Worm (Caenorhabditis elegans): ENCODE measurements around the gene chil-25.

chil-25 gene

ce11 chrII:9518781-9519180 is 44.5 kb upstream of the chil-25 start, which contains the start of the genes sfxn-1.1 and AH6.3:
Gene sfxn-1.1, minus strand, starts transcription at chrII:9518881.
Gene AH6.3, plus strand, starts transcription at chrII:9519055.
- no peak for TF ChIP-seq snpc-4 (tag; optimal IDR thresholded peaks at IDR 0.05)
- no peak for TF ChIP-seq ceh-16 (tag; optimal IDR thresholded peaks at IDR 0.05)
- no peak for TF ChIP-seq unc-62 (GFP tag; optimal IDR thresholded peaks at IDR 0.05)
- TF ChIP-seq nhr-11 (tag; optimal IDR thresholded peaks at IDR 0.05), result no peak
- no peak for TF ChIP-seq ztf-4 (tag; optimal IDR thresholded peaks at IDR 0.05)
- no peak for TF ChIP-seq nhr-28 (tag; optimal IDR thresholded peaks at IDR 0.05)
- TF ChIP-seq lin-15B (tag; optimal IDR thresholded peaks at IDR 0.05), result no peak
- TF ChIP-seq lin-39 (tag; optimal IDR thresholded peaks at IDR 0.05), result no peak
- TF ChIP-seq elt-1 (tag; optimal IDR thresholded peaks at IDR 0.05), result no peak
- TF ChIP-seq hmg-11 (tag; optimal IDR thresholded peaks at IDR 0.05), result no peak
- TF ChIP-seq nhr-77 (tag; optimal IDR thresholded peaks at IDR 0.05), result no peak
- no peak for TF ChIP-seq tbx-2 (tag; optimal IDR thresholded peaks at IDR 0.05)
- no peak for TF ChIP-seq nhr-67 (tag; optimal IDR thresholded peaks at IDR 0.05)

ce11 chrII:9516836-9517235 is 42.6 kb upstream of the chil-25 start, which contains the start of gene gcy-1:
Gene gcy-1, minus strand, starts transcription at chrII:9516936.
- TF ChIP-seq eor-1 (tag; optimal IDR thresholded peaks at IDR 0.05) (no peak), nhr-12 (tag; optimal IDR thresholded peaks at IDR 0.05) (no peak), ceh-16 (tag; optimal IDR thresholded peaks at IDR 0.05) (no peak), nhr-11 (tag; optimal IDR thresholded peaks at IDR 0.05) (no peak), jun-1 (tag; optimal IDR thresholded peaks at IDR 0.05) (no peak), daf-12 (tag; optimal IDR thresholded peaks at IDR 0.05) (no peak)

ce11 chrII:9507181-9507580 is 32.9 kb upstream of the chil-25 start, which contains the start of gene gcy-3:
Gene gcy-3, minus strand, starts transcription at chrII:9507281.
- TF ChIP-seq fkh-2 (tag; optimal IDR thresholded peaks at IDR 0.05), result no peak
- TF ChIP-seq zag-1 (tag; optimal IDR thresholded peaks at IDR 0.05), result no peak
- no peak for TF ChIP-seq ztf-11 (tag; optimal IDR thresholded peaks at IDR 0.05)
- TF ChIP-seq nhr-43 (tag; optimal IDR thresholded peaks at IDR 0.05; ENCODE audit: poor library complexity, severe bottlenecking), result no peak
- no peak for TF ChIP-seq unc-39 (tag; optimal IDR thresholded peaks at IDR 0.05)
- TF ChIP-seq eor-1 (tag; optimal IDR thresholded peaks at IDR 0.05), result no peak
- no peak for TF ChIP-seq nhr-28 (tag; optimal IDR thresholded peaks at IDR 0.05)
- no peak for TF ChIP-seq nhr-76 (tag; optimal IDR thresholded peaks at IDR 0.05)
- no peak for TF ChIP-seq ceh-82 (tag; optimal IDR thresholded peaks at IDR 0.05)
- TF ChIP-seq daf-12 (tag; optimal IDR thresholded peaks at IDR 0.05), result no peak
- no peak for TF ChIP-seq sea-2 (GFP tag; optimal IDR thresholded peaks at IDR 0.05)
- TF ChIP-seq mml-1 (tag; optimal IDR thresholded peaks at IDR 0.05), result no peak
- TF ChIP-seq elt-1 (tag; optimal IDR thresholded peaks at IDR 0.05), result no peak
- no peak for TF ChIP-seq pqm-1 (tag; optimal IDR thresholded peaks at IDR 0.05)
- no peak for TF ChIP-seq tbx-2 (tag; optimal IDR thresholded peaks at IDR 0.05)
- no peak for TF ChIP-seq elt-2 (tag; optimal IDR thresholded peaks at IDR 0.05)
- no peak for TF ChIP-seq fkh-10 (GFP tag; optimal IDR thresholded peaks at IDR 0.05)
- TF ChIP-seq ceh-16 (tag; optimal IDR thresholded peaks at IDR 0.05), result no peak
- no peak for TF ChIP-seq mdl-1 (tag; optimal IDR thresholded peaks at IDR 0.05)

ce11 chrII:9501955-9502354 is 27.7 kb upstream of the chil-25 start:
- TF ChIP-seq lin-39 (tag; optimal IDR thresholded peaks at IDR 0.05) (no peak), nhr-12 (tag; optimal IDR thresholded peaks at IDR 0.05) (no peak), nhr-28 (tag; optimal IDR thresholded peaks at IDR 0.05) (no peak), pqm-1 (tag; optimal IDR thresholded peaks at IDR 0.05) (peak; percentile 78), jun-1 (tag; optimal IDR thresholded peaks at IDR 0.05) (peak; percentile 78), fkh-2 (tag; optimal IDR thresholded peaks at IDR 0.05) (no peak), nhr-67 (tag; optimal IDR thresholded peaks at IDR 0.05) (no peak), ama-1 (optimal IDR thresholded peaks at IDR 0.05) (no peak), lin-15B (tag; optimal IDR thresholded peaks at IDR 0.05) (no peak), sea-2 (GFP tag; optimal IDR thresholded peaks at IDR 0.05) (no peak), R02D3.7 (tag; optimal IDR thresholded peaks at IDR 0.05) (no peak), nhr-25 (tag; optimal IDR thresholded peaks at IDR 0.05) (no peak), pha-4 (tag; optimal IDR thresholded peaks at IDR 0.05) (peak; percentile 68), elt-3 (tag; optimal IDR thresholded peaks at IDR 0.05) (no peak), tbx-2 (tag; optimal IDR thresholded peaks at IDR 0.05) (no peak), elt-2 (tag; optimal IDR thresholded peaks at IDR 0.05) (peak; percentile 98), ceh-82 (tag; optimal IDR thresholded peaks at IDR 0.05) (no peak), fos-1 (tag; optimal IDR thresholded peaks at IDR 0.05) (no peak), unc-39 (tag; optimal IDR thresholded peaks at IDR 0.05) (no peak), ceh-28 (tag; optimal IDR thresholded peaks at IDR 0.05) (no peak), nhr-11 (tag; optimal IDR thresholded peaks at IDR 0.05) (no peak), skn-1 (tag; optimal IDR thresholded peaks at IDR 0.05) (no peak), snpc-4 (tag; optimal IDR thresholded peaks at IDR 0.05) (no peak), aly-2 (tag; optimal IDR thresholded peaks at IDR 0.05) (no peak), ceh-9 (tag; optimal IDR thresholded peaks at IDR 0.05) (no peak), nhr-23 (tag; optimal IDR thresholded peaks at IDR 0.05) (no peak), ZK546.5 (tag; optimal IDR thresholded peaks at IDR 0.05) (no peak), ztf-4 (tag; optimal IDR thresholded peaks at IDR 0.05) (no peak), unc-62 (GFP tag; optimal IDR thresholded peaks at IDR 0.05) (no peak), fkh-10 (GFP tag; optimal IDR thresholded peaks at IDR 0.05) (no peak), daf-12 (tag; optimal IDR thresholded peaks at IDR 0.05) (no peak), ceh-16 (tag; optimal IDR thresholded peaks at IDR 0.05) (no peak), nhr-76 (tag; optimal IDR thresholded peaks at IDR 0.05) (no peak), mml-1 (tag; optimal IDR thresholded peaks at IDR 0.05) (no peak), nhr-237 (tag; optimal IDR thresholded peaks at IDR 0.05) (no peak)

Measured in whole organism, L3 larva.